Worm (Caenorhabditis elegans) whole organism, L1 larva: Measurements from ENCODE around the gene letm-1.
A peak's percentile ranks its signal among the peaks of the same experiment; 100 is the strongest.

Experiments
- C16A3.4 ChIP-seq: fragments of 150-350 bp; optimal IDR thresholded peaks from 2 replicates; lab custom pipeline; 2014; ENCODE audit warnings: missing biosample characterization, missing genetic modification characterization
- F16B12.6 ChIP-seq: fragments of 150-350 bp; optimal IDR thresholded peaks from 2 replicates; lab custom pipeline; 2014; ENCODE audit warnings: missing biosample characterization, missing genetic modification characterization
- aha-1 ChIP-seq: fragments of 150-350 bp; optimal IDR thresholded peaks from 2 replicates; lab custom pipeline; 2014; ENCODE audit warnings: missing biosample characterization, missing genetic modification characterization
- ama-1 ChIP-seq: fragments of 150-350 bp; optimal IDR thresholded peaks from 2 replicates; lab custom pipeline; 2014
- blmp-1 ChIP-seq: fragments of 150-350 bp; optimal IDR thresholded peaks from 2 replicates; lab custom pipeline; 2014; ENCODE audit warnings: missing biosample characterization, missing genetic modification characterization
- ceh-63 ChIP-seq: fragments of 200-800 bp; sonication (Bioruptor generic); optimal IDR thresholded peaks from 2 replicates; lab custom pipeline; 2018; ENCODE audit warnings: mild to moderate bottlenecking, missing genetic modification characterization, missing compliant biosample characterization
- ceh-8 ChIP-seq: fragments of 200-800 bp; sonication (Bioruptor generic); optimal IDR thresholded peaks from 2 replicates; lab custom pipeline; 2018; ENCODE audit warnings: mild to moderate bottlenecking, missing genetic modification characterization, moderate library complexity, missing compliant biosample characterization
- ceh-88 ChIP-seq: fragments of 200-800 bp; sonication (Bioruptor generic); IDR thresholded peaks from 2 replicates; pipeline ENCODE4 v1.3.6; 2022; ENCODE audit warnings: missing genetic modification characterization, missing compliant biosample characterization
- ceh-90 ChIP-seq: sonication (generic microtip); optimal IDR thresholded peaks from 2 replicates; lab custom pipeline; 2016; ENCODE audit warnings: missing genetic modification characterization, missing compliant biosample characterization
- ces-1 ChIP-seq: fragments of 150-350 bp; optimal IDR thresholded peaks from 2 replicates; lab custom pipeline; 2014; ENCODE audit warnings: missing biosample characterization, missing genetic modification reagents, missing genetic modification characterization
- dsc-1 ChIP-seq: sonication (generic microtip); optimal IDR thresholded peaks from 2 replicates; lab custom pipeline; 2016; ENCODE audit warnings: mild to moderate bottlenecking, missing genetic modification characterization, missing compliant biosample characterization
- efl-1 ChIP-seq, 4 experiments: fragments of 150-350 bp; optimal IDR thresholded peaks in 3 of 4; peaks in 1 of 4; 1 replicate in 1 of 4; 2 replicates in 3 of 4; lab custom pipeline; 2014; ENCODE audit warnings: missing biosample characterization in 2 of 4, missing genetic modification characterization in 2 of 4, missing genetic modification reagents in 2 of 4
- efl-3 ChIP-seq: fragments of 200-800 bp; sonication (Bioruptor generic); optimal IDR thresholded peaks from 2 replicates; lab custom pipeline; 2018; ENCODE audit warnings: mild to moderate bottlenecking, missing genetic modification characterization, missing compliant biosample characterization
- egl-13 ChIP-seq: sonication (generic microtip); optimal IDR thresholded peaks from 2 replicates; lab custom pipeline; 2016; ENCODE audit warnings: missing genotype, missing genetic modification reagents, missing genetic modification characterization, missing compliant biosample characterization
- fkh-10 ChIP-seq: sonication (generic microtip); optimal IDR thresholded peaks from 2 replicates; lab custom pipeline; 2017; ENCODE audit warnings: missing biosample characterization, missing genetic modification reagents, missing genetic modification characterization
- fkh-8 ChIP-seq: sonication (generic microtip); optimal IDR thresholded peaks from 2 replicates; lab custom pipeline; 2016; ENCODE audit warnings: mild to moderate bottlenecking, missing genetic modification characterization, missing compliant biosample characterization
- fos-1 ChIP-seq: fragments of 150-350 bp; optimal IDR thresholded peaks from 2 replicates; lab custom pipeline; 2014; ENCODE audit warnings: missing biosample characterization, missing genetic modification characterization
- grh-1 ChIP-seq: fragments of 200-800 bp; sonication (Bioruptor generic); IDR thresholded peaks from 2 replicates; pipeline ENCODE4 v1.3.6; 2022; ENCODE audit warnings: missing genetic modification reagents, missing genetic modification characterization, missing compliant biosample characterization
- hlh-17 ChIP-seq: fragments of 200-800 bp; sonication (Bioruptor generic); optimal IDR thresholded peaks from 2 replicates; lab custom pipeline; 2018; ENCODE audit warnings: missing genetic modification characterization, mild to moderate bottlenecking, missing compliant biosample characterization, moderate library complexity, borderline replicate concordance
- hlh-4 ChIP-seq: sonication (generic microtip); optimal IDR thresholded peaks from 2 replicates; lab custom pipeline; 2016; ENCODE audit warnings: mild to moderate bottlenecking, missing genetic modification characterization, missing compliant biosample characterization
- hpl-2 ChIP-seq: fragments of 150-350 bp; optimal IDR thresholded peaks from 2 replicates; lab custom pipeline; 2014; ENCODE audit warnings: missing biosample characterization, missing genetic modification reagents, missing genetic modification characterization
- isw-1 ChIP-seq: fragments of 200-800 bp; sonication (Bioruptor generic); IDR thresholded peaks from 2 replicates; pipeline ENCODE4 v1.3.6; 2022; ENCODE audit warnings: missing genetic modification characterization, missing compliant biosample characterization
- lin-13 ChIP-seq: fragments of 150-350 bp; optimal IDR thresholded peaks from 2 replicates; lab custom pipeline; 2014; ENCODE audit warnings: missing biosample characterization, missing genetic modification reagents, missing genetic modification characterization
- lin-14 ChIP-seq: fragments of 200-800 bp; sonication (Bioruptor generic); optimal IDR thresholded peaks from 2 replicates; lab custom pipeline; 2018; ENCODE audit warnings: mild to moderate bottlenecking, missing genetic modification characterization, moderate library complexity, missing compliant biosample characterization
- lin-15B ChIP-seq: fragments of 150-350 bp; sonication (generic microtip); optimal IDR thresholded peaks from 3 replicates; lab custom pipeline; 2014; ENCODE audit warnings: missing biosample characterization, missing genetic modification characterization
- lin-35 ChIP-seq, 2 experiments: fragments of 150-350 bp; optimal IDR thresholded peaks; 2 replicates each; lab custom pipeline; 2014; ENCODE audit warnings: missing biosample characterization in 2 of 2, missing genetic modification characterization in 2 of 2, missing genetic modification reagents in 2 of 2
- lin-39 ChIP-seq: fragments of 150-350 bp; optimal IDR thresholded peaks from 2 replicates; lab custom pipeline; 2014; ENCODE audit warnings: missing biosample characterization, missing genetic modification reagents, missing genetic modification characterization
- mab-9 ChIP-seq: fragments of 200-800 bp; sonication (Bioruptor generic); IDR thresholded peaks from 2 replicates; pipeline ENCODE4 v1.3.6; 2022; ENCODE audit warnings: missing genetic modification reagents, missing genetic modification characterization, missing compliant biosample characterization
- mdl-1 ChIP-seq, 2 experiments: fragments of 150-350 bp; optimal IDR thresholded peaks; 2 replicates each; lab custom pipeline; 2014 to 2017; ENCODE audit warnings: missing biosample characterization in 2 of 2, missing genetic modification characterization in 2 of 2, inconsistent platforms in 1 of 2
- mep-1 ChIP-seq: fragments of 150-350 bp; optimal IDR thresholded peaks from 2 replicates; lab custom pipeline; 2014; ENCODE audit warnings: missing biosample characterization, missing genetic modification characterization
- nhr-28 ChIP-seq: fragments of 150-350 bp; optimal IDR thresholded peaks from 2 replicates; lab custom pipeline; 2014; ENCODE audit warnings: missing biosample characterization, missing genetic modification characterization
- nhr-71 ChIP-seq: sonication (generic microtip); optimal IDR thresholded peaks from 2 replicates; lab custom pipeline; 2016; ENCODE audit warnings: mild to moderate bottlenecking, missing genetic modification characterization, moderate library complexity, missing compliant biosample characterization
- nhr-76 ChIP-seq: sonication (generic microtip); optimal IDR thresholded peaks from 2 replicates; lab custom pipeline; 2017; ENCODE audit warnings: missing biosample characterization, missing genetic modification characterization
- nhr-77 ChIP-seq: fragments of 150-350 bp; optimal IDR thresholded peaks from 2 replicates; lab custom pipeline; 2014; ENCODE audit warnings: missing biosample characterization, missing genetic modification characterization
- nhr-84 ChIP-seq: sonication (generic microtip); optimal IDR thresholded peaks from 2 replicates; lab custom pipeline; 2017; ENCODE audit warnings: missing biosample characterization, missing genetic modification characterization
- nhr-85 ChIP-seq: sonication (generic microtip); peaks from one replicate; lab custom pipeline; 2016; ENCODE audit warnings: missing genetic modification characterization, inconsistent platforms, missing compliant biosample characterization
- nhr-90 ChIP-seq: sonication (generic microtip); optimal IDR thresholded peaks from 2 replicates; lab custom pipeline; 2016; ENCODE audit warnings: mild to moderate bottlenecking, missing genetic modification characterization, missing compliant biosample characterization; ENCODE audit not compliant: poor library complexity
- pag-3 ChIP-seq: sonication (generic microtip); optimal IDR thresholded peaks from 2 replicates; lab custom pipeline; 2017; ENCODE audit warnings: missing genetic modification characterization, mild to moderate bottlenecking, missing compliant biosample characterization, antibody characterized with exemption, borderline replicate concordance; ENCODE audit not compliant: insufficient read depth
- pax-3 ChIP-seq: fragments of 200-800 bp; sonication (Bioruptor generic); optimal IDR thresholded peaks from 2 replicates; lab custom pipeline; 2018; ENCODE audit warnings: mild to moderate bottlenecking, missing genetic modification characterization, moderate library complexity, missing compliant biosample characterization
- pqm-1 ChIP-seq: sonication (generic microtip); optimal IDR thresholded peaks from 3 replicates; lab custom pipeline; 2017; ENCODE audit warnings: missing biosample characterization, missing genetic modification characterization
- rnt-1 ChIP-seq: sonication (generic microtip); optimal IDR thresholded peaks from 2 replicates; lab custom pipeline; 2016; ENCODE audit warnings: mild to moderate bottlenecking, missing genetic modification characterization, moderate library complexity, missing compliant biosample characterization
- skn-1 ChIP-seq: fragments of 150-350 bp; optimal IDR thresholded peaks from 2 replicates; lab custom pipeline; 2014; ENCODE audit warnings: missing biosample characterization, missing genetic modification characterization
- snpc-4 ChIP-seq: fragments of 150-350 bp; optimal IDR thresholded peaks from 2 replicates; lab custom pipeline; 2014; ENCODE audit warnings: missing biosample characterization, missing genetic modification characterization
- sox-4 ChIP-seq: sonication (generic microtip); optimal IDR thresholded peaks from 2 replicates; lab custom pipeline; 2016; ENCODE audit warnings: missing genetic modification characterization, missing compliant biosample characterization
- sptf-1 ChIP-seq: fragments of 150-350 bp; optimal IDR thresholded peaks from 2 replicates; lab custom pipeline; 2014; ENCODE audit warnings: missing biosample characterization, missing genetic modification characterization
- swsn-7 ChIP-seq: sonication (generic microtip); optimal IDR thresholded peaks from 2 replicates; lab custom pipeline; 2016; ENCODE audit warnings: missing genetic modification characterization, missing compliant biosample characterization
- tlp-1 ChIP-seq: fragments of 150-350 bp; optimal IDR thresholded peaks from 2 replicates; lab custom pipeline; 2014; ENCODE audit warnings: missing biosample characterization, missing genetic modification characterization
- unc-130 ChIP-seq: fragments of 150-350 bp; optimal IDR thresholded peaks from 2 replicates; lab custom pipeline; 2017; ENCODE audit warnings: missing biosample characterization, missing genetic modification characterization, inconsistent platforms
- unc-30 ChIP-seq: sonication (generic microtip); optimal IDR thresholded peaks from 2 replicates; lab custom pipeline; 2017; ENCODE audit warnings: missing biosample characterization, missing genetic modification characterization
- unc-62 ChIP-seq: fragments of 150-350 bp; optimal IDR thresholded peaks from 2 replicates; lab custom pipeline; 2014; ENCODE audit warnings: missing biosample characterization, missing genetic modification reagents, missing genetic modification characterization
- unc-86 ChIP-seq: sonication (generic microtip); optimal IDR thresholded peaks from 2 replicates; lab custom pipeline; 2016; ENCODE audit warnings: missing genetic modification characterization, missing compliant biosample characterization
- vab-15 ChIP-seq: sonication (generic microtip); optimal IDR thresholded peaks from 2 replicates; lab custom pipeline; 2017; ENCODE audit warnings: missing genotype, mild to moderate bottlenecking, missing genetic modification characterization, missing compliant biosample characterization
- xbp-1 ChIP-seq: sonication (generic microtip); optimal IDR thresholded peaks from 2 replicates; lab custom pipeline; 2016; ENCODE audit warnings: missing genetic modification characterization, missing compliant biosample characterization
- ztf-4 ChIP-seq: fragments of 150-350 bp; optimal IDR thresholded peaks from 2 replicates; lab custom pipeline; 2014; ENCODE audit warnings: missing biosample characterization, missing genetic modification characterization

The letm-1 gene

DNA sequence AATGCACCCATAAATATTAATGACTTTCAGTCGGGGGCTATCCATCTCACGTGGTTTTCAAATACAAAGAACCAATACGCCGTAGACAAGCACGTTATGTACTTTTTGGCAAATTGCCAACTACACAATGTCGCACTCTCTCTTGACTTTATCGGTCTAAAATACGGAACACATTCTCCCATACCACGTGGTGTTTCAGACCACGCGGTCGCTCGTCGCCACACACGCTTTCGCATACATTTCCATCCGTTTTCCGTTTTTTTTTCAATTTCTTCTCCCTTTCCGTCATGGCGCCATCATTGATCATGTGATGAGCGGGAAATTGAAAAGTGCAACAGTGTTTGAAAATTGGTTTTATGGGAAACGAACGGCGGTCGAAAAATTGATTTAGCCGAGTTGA lies 2.5 kb upstream of the letm-1 start:
- peak; percentile 53 for TF ChIP-seq dsc-1
- TF ChIP-seq blmp-1: peak; percentile 97
- TF ChIP-seq lin-39 (tag; lab: Kevin White, UChicago): no peak
- peak; percentile 57 for TF ChIP-seq xbp-1 (tag; lab: Kevin White, UChicago)
- no peak for TF ChIP-seq vab-15
- peak; percentile 69 for TF ChIP-seq pag-3 (tag; lab: Kevin White, UChicago)
- TF ChIP-seq efl-1 (optimal IDR thresholded peaks at IDR 0.05; lab: Kevin White, UChicago): peak; percentile 43 to 65
- TF ChIP-seq efl-1 (GFP tag; optimal IDR thresholded peaks at IDR 0.05 in 1 of 2; lab: Kevin White, UChicago): peak; percentile 64 to 95
- TF ChIP-seq swsn-7 (tag; lab: Kevin White, UChicago): peak; percentile 69
- peak; percentile 74 for TF ChIP-seq lin-13 (GFP tag; lab: Kevin White, UChicago)
- TF ChIP-seq ceh-8: no peak
- TF ChIP-seq mep-1 (tag; lab: Kevin White, UChicago): peak; percentile 83
- peak; percentile 52 for TF ChIP-seq egl-13
- no peak for TF ChIP-seq unc-30
- TF ChIP-seq mdl-1 (tag; optimal IDR thresholded peaks at IDR 0.05; lab: Kevin White, UChicago): peak in 1 of 2 experiments; percentile 99
- peak; percentile 65 for TF ChIP-seq C16A3.4 (tag; lab: Kevin White, UChicago)
- peak; percentile 99 for TF ChIP-seq nhr-85 (tag; lab: Kevin White, UChicago)
- TF ChIP-seq grh-1 (GFP tag; lab: Robert Waterston, UW): peak; percentile 83
- TF ChIP-seq ceh-90: no peak
- TF ChIP-seq sptf-1 (tag; lab: Kevin White, UChicago): no peak
- no peak for TF ChIP-seq hlh-17 (GFP tag; lab: Kevin White, UChicago)
- TF ChIP-seq ceh-63 (GFP tag; lab: Kevin White, UChicago): peak; percentile 5
- TF ChIP-seq lin-14: peak; percentile 99
- no peak for TF ChIP-seq nhr-77 (tag; lab: Kevin White, UChicago)
- peak; percentile 59 for TF ChIP-seq ceh-88 (GFP tag; lab: Robert Waterston, UW)
- TF ChIP-seq pqm-1: no peak
- TF ChIP-seq fkh-10 (GFP tag; lab: Kevin White, UChicago): no peak
- no peak for TF ChIP-seq nhr-76 (tag; lab: Kevin White, UChicago)
- no peak for TF ChIP-seq nhr-84
- TF ChIP-seq efl-3 (GFP tag; lab: Kevin White, UChicago): no peak
- TF ChIP-seq unc-130 (tag; lab: Kevin White, UChicago): peak; percentile 72
- TF ChIP-seq unc-86: peak; percentile 38
- peak; percentile 17 for TF ChIP-seq fos-1 (tag; lab: Kevin White, UChicago)
- no peak for TF ChIP-seq hlh-4 (tag; lab: Kevin White, UChicago)
- TF ChIP-seq pax-3 (tag; lab: Kevin White, UChicago): peak; percentile 95
- no peak for TF ChIP-seq ama-1 (lab: Kevin White, UChicago)
- TF ChIP-seq fkh-8 (tag; lab: Kevin White, UChicago): peak; percentile 72
- peak; percentile 62 for TF ChIP-seq mab-9 (GFP tag; lab: Robert Waterston, UW)
- TF ChIP-seq rnt-1: peak; percentile 77
- TF ChIP-seq F16B12.6 (tag; lab: Kevin White, UChicago): no peak
- TF ChIP-seq aha-1: peak; percentile 38
- peak; percentile 70 for TF ChIP-seq skn-1
- peak; percentile 49 to 90 for TF ChIP-seq lin-35 (GFP tag; optimal IDR thresholded peaks at IDR 0.05; lab: Kevin White, UChicago)
- no peak for TF ChIP-seq unc-62 (GFP tag; lab: Kevin White, UChicago)
- peak; percentile 98 for TF ChIP-seq nhr-71 (tag; lab: Kevin White, UChicago)
- TF ChIP-seq lin-15B (tag; lab: Kevin White, UChicago): no peak
- TF ChIP-seq snpc-4: peak; percentile 48
- TF ChIP-seq ztf-4 (tag; lab: Kevin White, UChicago): peak; percentile 83
- no peak for TF ChIP-seq nhr-28 (tag; lab: Kevin White, UChicago)
- peak; percentile 63 for TF ChIP-seq hpl-2 (GFP tag; lab: Kevin White, UChicago)
- peak; percentile 38 for TF ChIP-seq sox-4 (tag; lab: Kevin White, UChicago)
- TF ChIP-seq nhr-90 (tag; lab: Kevin White, UChicago): peak; percentile 94
- peak; percentile 22; the same call in 1 of the 2 replicates for TF ChIP-seq isw-1 (GFP tag; lab: Robert Waterston, UW)
- TF ChIP-seq tlp-1 (tag; lab: Kevin White, UChicago): no peak
- no peak for TF ChIP-seq ces-1 (GFP tag; lab: Kevin White, UChicago)
